Fruit fly (Drosophila melanogaster) whole organism, embryonic: ENCODE data around the gene prd1.

ENCODE experiments used
- Atf3 ChIP-seq: fragments of 200-800 bp; sonication (Bioruptor generic); optimal IDR thresholded peaks from 3 replicates; lab custom pipeline; 2016; ENCODE audit warnings: missing biosample characterization, missing genetic modification characterization
- CG1024 ChIP-seq: fragments of 200-800 bp; sonication (Bioruptor generic); IDR thresholded peaks from 2 replicates; pipeline ENCODE4 v1.3.6; 2022; ENCODE audit warnings: missing biosample characterization, missing genetic modification characterization
- CG10267 ChIP-seq: fragments of 200-800 bp; sonication (Bioruptor generic); optimal IDR thresholded peaks from 2 replicates; lab custom pipeline; 2018; ENCODE audit warnings: missing biosample characterization, mild to moderate bottlenecking, missing genetic modification characterization, moderate library complexity
- CG12659 ChIP-seq: fragments of 200-800 bp; sonication (Bioruptor generic); optimal IDR thresholded peaks from 3 replicates; lab custom pipeline; 2017; ENCODE audit warnings: mild to moderate bottlenecking, missing biosample characterization, missing genetic modification reagents, missing genetic modification characterization
- CG12769 ChIP-seq: fragments of 200-800 bp; sonication (Bioruptor generic); optimal IDR thresholded peaks from 2 replicates; lab custom pipeline; 2019; ENCODE audit warnings: missing biosample characterization, mild to moderate bottlenecking, missing genetic modification characterization, moderate library complexity
- CG12942 ChIP-seq: fragments of 200-800 bp; sonication (Bioruptor generic); optimal IDR thresholded peaks from 3 replicates; lab custom pipeline; 2016; ENCODE audit warnings: missing biosample characterization, missing genetic modification characterization
- CG14965 ChIP-seq: fragments of 200-800 bp; sonication (Bioruptor generic); optimal IDR thresholded peaks from 2 replicates; lab custom pipeline; 2016; ENCODE audit warnings: missing biosample characterization, missing genetic modification characterization, borderline replicate concordance
- CG15269 ChIP-seq: fragments of 200-800 bp; sonication (Bioruptor generic); optimal IDR thresholded peaks from 2 replicates; lab custom pipeline; 2018; ENCODE audit warnings: missing biosample characterization, mild to moderate bottlenecking, missing genetic modification characterization, moderate library complexity
- CG17612 ChIP-seq: fragments of 200-800 bp; sonication (Bioruptor generic); IDR thresholded peaks from 2 replicates; pipeline ENCODE4 v1.3.6; 2022; ENCODE audit warnings: missing biosample characterization, missing genetic modification characterization
- CG17912 ChIP-seq: fragments of 200-800 bp; sonication (Bioruptor generic); optimal IDR thresholded peaks from 2 replicates; lab custom pipeline; 2018; ENCODE audit warnings: missing biosample characterization, mild to moderate bottlenecking, missing genetic modification characterization
- CG2199 ChIP-seq: fragments of 200-800 bp; sonication (Bioruptor generic); IDR thresholded peaks from 3 replicates; pipeline ENCODE4 v1.3.6; 2022; ENCODE audit warnings: missing biosample characterization, missing genetic modification characterization
- CG2712 ChIP-seq: fragments of 200-800 bp; optimal IDR thresholded peaks from 3 replicates; lab custom pipeline; 2019; ENCODE audit warnings: missing biosample characterization, mild to moderate bottlenecking, missing genetic modification characterization, moderate library complexity
- CG30431 ChIP-seq: fragments of 200-800 bp; sonication (Bioruptor generic); optimal IDR thresholded peaks from 2 replicates; lab custom pipeline; 2017; ENCODE audit warnings: missing biosample characterization, missing genetic modification characterization
- CG31388 ChIP-seq: fragments of 200-800 bp; sonication (Bioruptor generic); optimal IDR thresholded peaks from 2 replicates; lab custom pipeline; 2016; ENCODE audit warnings: missing biosample characterization, missing genetic modification characterization
- CG33557 ChIP-seq: fragments of 200-800 bp; sonication (Bioruptor generic); optimal IDR thresholded peaks from 2 replicates; lab custom pipeline; 2019; ENCODE audit warnings: missing biosample characterization, mild to moderate bottlenecking, missing genetic modification characterization, moderate library complexity
- CG5245 ChIP-seq: fragments of 200-800 bp; sonication (Bioruptor generic); optimal IDR thresholded peaks from 3 replicates; lab custom pipeline; 2016; ENCODE audit warnings: missing biosample characterization, missing genetic modification characterization
- CG6254 ChIP-seq: fragments of 200-800 bp; sonication (Bioruptor generic); optimal IDR thresholded peaks from 3 replicates; lab custom pipeline; 2017; ENCODE audit warnings: mild to moderate bottlenecking, missing biosample characterization, missing genetic modification reagents, missing genetic modification characterization
- CG6683 ChIP-seq: fragments of 200-800 bp; sonication (Bioruptor generic); optimal IDR thresholded peaks from 2 replicates; lab custom pipeline; 2017; ENCODE audit warnings: missing biosample characterization, mild to moderate bottlenecking, missing genetic modification characterization, missing genetic modification reagents
- CG6813 ChIP-seq: fragments of 200-800 bp; sonication (Bioruptor generic); optimal IDR thresholded peaks from 2 replicates; lab custom pipeline; 2017; ENCODE audit warnings: missing biosample characterization, missing genetic modification characterization, mild to moderate bottlenecking, moderate library complexity, missing genetic modification reagents
- CG7745 ChIP-seq: fragments of 200-800 bp; sonication (Bioruptor generic); optimal IDR thresholded peaks from 2 replicates; lab custom pipeline; 2018; ENCODE audit warnings: missing biosample characterization, mild to moderate bottlenecking, missing genetic modification characterization, moderate library complexity
- CG7928 ChIP-seq: fragments of 200-800 bp; sonication (Bioruptor generic); optimal IDR thresholded peaks from 2 replicates; lab custom pipeline; 2017; ENCODE audit warnings: missing biosample characterization, mild to moderate bottlenecking, missing genetic modification characterization
- CrebB ChIP-seq: fragments of 200-800 bp; sonication (Bioruptor generic); optimal IDR thresholded peaks from 3 replicates; lab custom pipeline; 2018; ENCODE audit warnings: missing biosample characterization, mild to moderate bottlenecking, missing genetic modification characterization
- D ChIP-seq, 2 experiments: fragments of 200-800 bp in 1 of 2; fragments of >200 bp in 1 of 2; sonication (Bioruptor generic) in 1 of 2; optimal IDR thresholded peaks; 2 replicates in 1 of 2; 3 replicates in 1 of 2; lab custom pipeline; 2017; ENCODE audit warnings: mild to moderate bottlenecking in 1 of 2, missing biosample characterization in 1 of 2, missing genetic modification characterization in 1 of 2, missing genetic modification reagents in 1 of 2
- Dref ChIP-seq: fragments of 200-800 bp; sonication (Bioruptor generic); IDR thresholded peaks from 2 replicates; pipeline ENCODE4 v1.3.6; 2022; ENCODE audit warnings: missing biosample characterization, missing genetic modification characterization
- GATAe ChIP-seq: fragments of 200-800 bp; sonication (Bioruptor generic); conservative IDR thresholded peaks from 2 replicates; pipeline ENCODE4 v1.3.6; 2022; ENCODE audit warnings: missing biosample characterization, missing genetic modification characterization
- Kr ChIP-seq: fragments of 200-800 bp; sonication (Bioruptor generic); optimal IDR thresholded peaks from 2 replicates; lab custom pipeline; 2017; ENCODE audit warnings: missing biosample characterization, mild to moderate bottlenecking, missing genetic modification characterization
- Meics ChIP-seq: fragments of 200-800 bp; sonication (Bioruptor generic); optimal IDR thresholded peaks from 2 replicates; lab custom pipeline; 2017; ENCODE audit warnings: missing biosample characterization, mild to moderate bottlenecking, missing genetic modification characterization
- PHDP ChIP-seq: fragments of 200-800 bp; sonication (Bioruptor generic); optimal IDR thresholded peaks from 3 replicates; lab custom pipeline; 2018; ENCODE audit warnings: missing biosample characterization, mild to moderate bottlenecking, missing genetic modification characterization, moderate library complexity
- Six4 ChIP-seq: fragments of 200-800 bp; sonication (Bioruptor generic); optimal IDR thresholded peaks from 2 replicates; lab custom pipeline; 2016; ENCODE audit warnings: missing biosample characterization, missing genetic modification characterization
- Usf ChIP-seq: fragments of 200-800 bp; sonication (Bioruptor generic); optimal IDR thresholded peaks from 2 replicates; lab custom pipeline; 2017; ENCODE audit warnings: missing genotype, missing biosample characterization, missing genetic modification characterization
- abd-A ChIP-seq: fragments of 200-800 bp; sonication (Bioruptor generic); optimal IDR thresholded peaks from 3 replicates; lab custom pipeline; 2019; ENCODE audit warnings: missing biosample characterization, mild to moderate bottlenecking, missing genetic modification characterization, moderate library complexity
- ase ChIP-seq: fragments of 200-800 bp; sonication (Bioruptor generic); IDR thresholded peaks from 3 replicates; pipeline ENCODE4 v1.3.6; 2022; ENCODE audit warnings: missing biosample characterization, missing genetic modification characterization
- danr ChIP-seq: fragments of 200-800 bp; sonication (Bioruptor generic); IDR thresholded peaks from 2 replicates; pipeline ENCODE4 v1.3.6; 2022; ENCODE audit warnings: missing biosample characterization, missing genetic modification characterization
- emc ChIP-seq: fragments of 200-800 bp; sonication (Bioruptor generic); optimal IDR thresholded peaks from 2 replicates; lab custom pipeline; 2016; ENCODE audit warnings: missing biosample characterization, missing genetic modification characterization
- ems ChIP-seq: fragments of 200-800 bp; sonication (Bioruptor generic); optimal IDR thresholded peaks from 3 replicates; lab custom pipeline; 2016; ENCODE audit warnings: missing biosample characterization, missing genetic modification characterization
- gem ChIP-seq: fragments of 200-800 bp; sonication (Bioruptor generic); optimal IDR thresholded peaks from 2 replicates; lab custom pipeline; 2019; ENCODE audit warnings: missing biosample characterization, mild to moderate bottlenecking, missing genetic modification characterization, moderate library complexity
- gfzf ChIP-seq: fragments of 200-800 bp; sonication (Bioruptor generic); optimal IDR thresholded peaks from 2 replicates; lab custom pipeline; 2016; ENCODE audit warnings: missing biosample characterization, mild to moderate bottlenecking, missing genetic modification characterization, moderate library complexity
- jumu ChIP-seq: fragments of 200-800 bp; sonication (Bioruptor generic); optimal IDR thresholded peaks from 3 replicates; lab custom pipeline; 2016; ENCODE audit warnings: missing biosample characterization, missing genetic modification characterization
- klu ChIP-seq: fragments of 200-800 bp; sonication (Bioruptor generic); IDR thresholded peaks from 2 replicates; pipeline ENCODE4 v1.3.6; 2022; ENCODE audit warnings: missing biosample characterization, missing genetic modification characterization
- lab ChIP-seq: fragments of 200-800 bp; sonication (Bioruptor generic); optimal IDR thresholded peaks from 3 replicates; lab custom pipeline; 2017; ENCODE audit warnings: missing biosample characterization, missing genetic modification characterization, mild to moderate bottlenecking, moderate library complexity, missing genetic modification reagents
- peb ChIP-seq: fragments of 200-800 bp; sonication (Bioruptor generic); IDR thresholded peaks from 2 replicates; pipeline ENCODE4 v1.3.6; 2022; ENCODE audit warnings: missing biosample characterization, missing genetic modification characterization
- pho ChIP-seq: fragments of 200-800 bp; sonication (Bioruptor generic); optimal IDR thresholded peaks from 2 replicates; lab custom pipeline; 2016; ENCODE audit warnings: missing biosample characterization, missing genetic modification characterization
- phol ChIP-seq: fragments of 200-800 bp; sonication (Bioruptor generic); optimal IDR thresholded peaks from 3 replicates; lab custom pipeline; 2018; ENCODE audit warnings: missing biosample characterization, mild to moderate bottlenecking, missing genetic modification characterization, moderate library complexity
- pros ChIP-seq: fragments of 200-800 bp; sonication (Bioruptor generic); optimal IDR thresholded peaks from 3 replicates; lab custom pipeline; 2019; ENCODE audit warnings: missing biosample characterization, mild to moderate bottlenecking, missing genetic modification characterization, moderate library complexity
- sisA ChIP-seq: fragments of 200-800 bp; sonication (Bioruptor generic); IDR thresholded peaks from 2 replicates; pipeline ENCODE4 v1.3.6; 2022; ENCODE audit warnings: missing biosample characterization, missing genetic modification characterization
- tll ChIP-seq, 2 experiments: fragments of 200-800 bp in 1 of 2; fragments of >200 bp in 1 of 2; sonication (Bioruptor generic) in 1 of 2; optimal IDR thresholded peaks; 2 replicates each; lab custom pipeline; 2017 to 2019; ENCODE audit warnings: missing biosample characterization in 2 of 2, missing genetic modification characterization in 2 of 2, mild to moderate bottlenecking in 1 of 2, moderate library complexity in 1 of 2
- tna ChIP-seq: fragments of 200-800 bp; sonication (Bioruptor generic); IDR thresholded peaks from 2 replicates; pipeline ENCODE4 v1.3.6; 2022; ENCODE audit warnings: missing biosample characterization, missing genetic modification characterization; ENCODE audit not compliant: partially characterized antibody
- zen2 ChIP-seq: fragments of 200-800 bp; sonication (Bioruptor generic); IDR thresholded peaks from 3 replicates; pipeline ENCODE4 v1.3.6; 2022; ENCODE audit warnings: missing biosample characterization, missing genetic modification characterization; ENCODE audit not compliant: partially characterized antibody

The prd1 gene

dm6 chr3R:11786695-11787226 lies at the start of gene prd1, which contains the start of gene HisCl1 (continued):
- TF ChIP-seq pros (peak; percentile 36), CG1024 (no peak), CG12659 (GFP tag; lab: Kevin White, UChicago) (peak; percentile 85), danr (GFP tag; lab: Robert Waterston, UW) (no peak; the same call in 1 of the 2 replicates), sisA (GFP tag; lab: Robert Waterston, UW) (peak; percentile 66), gfzf (GFP tag; lab: Kevin White, UChicago) (peak; percentile 19), CG2712 (tag; lab: Kevin White, UChicago) (no peak), lab (no peak), GATAe (GFP tag; lab: Robert Waterston, UW) (no peak; the same call in 1 of the 2 replicates), phol (tag; lab: Kevin White, UChicago) (peak; percentile 85), CG17612 (GFP tag; lab: Robert Waterston, UW) (no peak), CG7928 (GFP tag; lab: Kevin White, UChicago) (no peak), Dref (GFP tag; lab: Robert Waterston, UW) (peak; percentile 49), zen2 (GFP tag; lab: Robert Waterston, UW) (no peak), Six4 (peak; percentile 35), CG6813 (GFP tag; lab: Kevin White, UChicago) (peak; percentile 52), tll (GFP tag; optimal IDR thresholded peaks at IDR 0.05; lab: Kevin White, UChicago) (peak; percentile 5 to 46), emc (GFP tag; lab: Kevin White, UChicago) (no peak), peb (peak; percentile 39; the same call in 1 of the 2 replicates), CG12942 (GFP tag; lab: Kevin White, UChicago) (peak; percentile 70), Kr (GFP tag; lab: Kevin White, UChicago) (no peak), pho (peak; percentile 60), CG14965 (GFP tag; lab: Kevin White, UChicago) (no peak), Meics (peak; percentile 79), CG5245 (GFP tag; lab: Kevin White, UChicago) (peak; percentile 9), D (optimal IDR thresholded peaks at IDR 0.05; lab: Kevin White, UChicago) (no peak), D (GFP tag; optimal IDR thresholded peaks at IDR 0.05; lab: Kevin White, UChicago) (peak; percentile 56), CG31388 (GFP tag; lab: Kevin White, UChicago) (no peak), klu (peak; percentile 41; the same call in 1 of the 2 replicates), CG33557 (GFP tag; lab: Kevin White, UChicago) (peak; percentile 49), jumu (GFP tag; lab: Kevin White, UChicago) (peak; percentile 37), CG12769 (tag; lab: Kevin White, UChicago) (no peak), CG15269 (tag; lab: Kevin White, UChicago) (no peak), Usf (GFP tag; lab: Kevin White, UChicago) (peak; percentile 57), CrebB (tag; lab: Kevin White, UChicago) (no peak), CG17912 (GFP tag; lab: Kevin White, UChicago) (peak; percentile 47), Atf3 (GFP tag; lab: Kevin White, UChicago) (peak; percentile 53), CG30431 (GFP tag; lab: Kevin White, UChicago) (peak; percentile 35), PHDP (no peak), CG6254 (GFP tag; lab: Kevin White, UChicago) (peak; percentile 43), CG2199 (GFP tag; lab: Robert Waterston, UW) (0 out of 3 replicates have a peak, but pooled peaks have one; percentile 40), tna (GFP tag; lab: Robert Waterston, UW) (no peak), abd-A (tag; lab: Kevin White, UChicago) (no peak), CG7745 (tag; lab: Kevin White, UChicago) (no peak), ase (GFP tag; lab: Robert Waterston, UW) (no peak), CG10267 (tag; lab: Kevin White, UChicago) (peak; percentile 71), CG6683 (GFP tag; lab: Kevin White, UChicago) (peak; percentile 30), gem (tag; lab: Kevin White, UChicago) (no peak), ems (peak; percentile 67)
